Worm (Caenorhabditis elegans): ENCODE data around the gene R10E8.5.

Gene R10E8.5

DNA sequence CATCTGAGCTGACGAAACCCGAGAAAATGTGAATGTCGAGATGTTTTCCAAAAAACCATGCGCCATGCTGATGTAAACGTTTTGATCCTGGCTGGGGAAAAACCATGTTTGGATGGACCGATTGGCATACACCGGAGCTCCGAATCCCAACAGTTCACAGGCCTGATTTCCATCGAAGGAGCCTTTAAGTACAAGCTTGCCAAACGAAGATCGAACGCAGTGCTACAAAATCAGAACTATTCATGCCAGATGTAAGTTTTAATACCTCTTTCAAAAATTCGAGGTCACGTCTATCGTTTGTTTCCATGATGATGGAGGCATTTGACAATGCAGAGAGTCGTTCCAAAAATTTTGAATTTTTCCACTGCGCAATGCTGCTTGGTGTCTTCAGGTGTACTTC lies 18.8 kb upstream of the R10E8.5 start:
- TF ChIP-seq mab-5 (tag; optimal IDR thresholded peaks at IDR 0.05), result no peak
- no peak for TF ChIP-seq tbx-8 (GFP tag; optimal IDR thresholded peaks at IDR 0.05)
- no peak for TF ChIP-seq lsy-2 (tag; optimal IDR thresholded peaks at IDR 0.05)
- TF ChIP-seq ceh-39 (tag; optimal IDR thresholded peaks at IDR 0.05), result no peak
- TF ChIP-seq nhr-2 (tag; optimal IDR thresholded peaks at IDR 0.05), result no peak
- TF ChIP-seq bed-3 (GFP tag; optimal IDR thresholded peaks at IDR 0.05), result no peak
- no peak for TF ChIP-seq snpc-4 (tag; optimal IDR thresholded peaks at IDR 0.05)
- no peak for TF ChIP-seq ham-2 (GFP tag; optimal IDR thresholded peaks at IDR 0.05)
- no peak for TF ChIP-seq zip-8 (tag; optimal IDR thresholded peaks at IDR 0.05)
- no peak for TF ChIP-seq ztf-11 (tag; optimal IDR thresholded peaks at IDR 0.05)
- no peak for TF ChIP-seq drap-1 (GFP tag; optimal IDR thresholded peaks at IDR 0.05)
- no peak for TF ChIP-seq cnd-1 (tag; optimal IDR thresholded peaks at IDR 0.05)

DNA sequence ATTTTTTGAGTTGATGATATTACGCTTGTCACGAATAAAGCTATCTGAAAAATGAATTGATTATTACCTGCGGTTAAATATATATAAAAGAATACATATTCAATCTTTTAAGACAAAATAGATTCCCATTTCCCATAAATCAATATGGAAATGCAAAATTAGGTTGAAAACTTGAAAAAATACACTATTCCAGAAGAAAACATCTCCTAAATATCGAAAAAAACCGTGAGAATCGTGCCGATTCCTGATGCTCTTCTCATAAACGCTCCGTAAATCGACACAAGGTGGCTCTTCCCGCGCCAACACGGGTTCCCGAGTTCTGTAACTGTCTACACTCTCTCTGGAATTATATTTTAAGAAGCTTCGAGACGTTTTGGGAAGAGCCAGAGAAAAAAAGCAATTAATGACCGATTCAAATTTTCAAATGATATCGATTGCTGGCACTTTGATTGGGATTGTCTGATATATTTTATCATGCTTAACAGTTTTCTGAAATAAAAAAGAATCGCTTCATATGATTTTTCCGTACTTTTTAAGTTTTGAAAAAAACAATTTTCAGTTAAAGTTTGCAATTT lies 17.8 kb upstream of the R10E8.5 start, which contains the start of gene R10E8.3:
Gene R10E8.3, minus strand, starts transcription at position 51 of the 575 bp plus-strand sequence.
- TF ChIP-seq ceh-43 (GFP tag; optimal IDR thresholded peaks at IDR 0.05), result no peak
- no peak for TF ChIP-seq bed-3 (GFP tag; optimal IDR thresholded peaks at IDR 0.05)
- no peak for TF ChIP-seq nhr-237 (tag; optimal IDR thresholded peaks at IDR 0.05)
- TF ChIP-seq ceh-83 (GFP tag; optimal IDR thresholded peaks at IDR 0.05), result no peak
- no peak for TF ChIP-seq mab-5 (tag; optimal IDR thresholded peaks at IDR 0.05)
- TF ChIP-seq pha-4 (tag; optimal IDR thresholded peaks at IDR 0.05), result no peak
- TF ChIP-seq tbx-8 (GFP tag; optimal IDR thresholded peaks at IDR 0.05), result no peak
- no peak for TF ChIP-seq sptf-1 (tag; optimal IDR thresholded peaks at IDR 0.05)

DNA sequence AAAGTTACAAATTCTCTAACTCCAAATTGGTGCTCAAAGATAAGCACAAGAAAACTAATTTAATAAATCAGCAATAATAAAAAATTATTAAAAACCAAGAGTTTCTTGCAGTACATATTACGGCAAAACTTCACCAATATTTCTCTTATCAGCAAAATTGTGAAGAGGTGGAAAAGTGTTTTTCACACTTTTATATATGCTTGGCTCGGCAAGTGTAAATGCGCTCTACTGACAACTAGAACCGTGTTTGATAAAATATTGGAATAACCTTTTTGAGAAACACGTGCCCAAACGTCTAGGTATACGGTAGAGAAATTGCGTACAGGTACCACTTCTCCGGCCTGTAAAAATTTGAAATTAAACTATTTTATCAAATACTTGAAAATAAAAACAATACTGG lies 13.3 kb upstream of the R10E8.5 start, which contains the start of gene R10E8.8:
Gene R10E8.8, minus strand, starts transcription at position 343 of the 400 bp plus-strand sequence.
- TF ChIP-seq ceh-39 (tag; optimal IDR thresholded peaks at IDR 0.05) (no peak), nhr-12 (tag; optimal IDR thresholded peaks at IDR 0.05) (no peak)

DNA sequence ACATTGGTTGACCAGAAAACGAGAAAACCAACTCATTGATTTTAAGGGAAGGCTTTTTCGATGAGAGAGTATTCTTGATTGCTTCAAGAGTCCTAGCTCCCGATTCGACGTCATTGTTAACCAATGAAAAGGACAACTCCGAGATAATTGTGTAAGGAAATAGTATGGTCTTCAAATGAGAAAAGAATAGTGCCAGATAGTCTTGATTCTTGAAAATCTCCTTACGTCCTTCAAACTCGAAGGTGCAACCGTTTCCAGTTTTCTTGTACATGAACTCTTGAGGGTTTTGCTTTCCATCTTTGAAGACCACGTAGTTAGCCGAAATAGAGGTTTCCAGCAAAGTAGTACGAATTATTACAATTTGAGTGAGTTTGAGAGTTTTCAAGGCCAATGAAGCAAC lies 11.4 kb upstream of the R10E8.5 start:
- TF ChIP-seq sptf-1 (tag; optimal IDR thresholded peaks at IDR 0.05), result no peak
- no peak for TF ChIP-seq pha-4 (tag; optimal IDR thresholded peaks at IDR 0.05)
- TF ChIP-seq sem-2 (GFP tag; optimal IDR thresholded peaks at IDR 0.05), result no peak
- no peak for TF ChIP-seq lsy-2 (tag; optimal IDR thresholded peaks at IDR 0.05)
- TF ChIP-seq elt-3 (tag; optimal IDR thresholded peaks at IDR 0.05), result no peak
- no peak for TF ChIP-seq nhr-76 (tag; optimal IDR thresholded peaks at IDR 0.05)
- no peak for TF ChIP-seq unc-120 (tag; optimal IDR thresholded peaks at IDR 0.05; ENCODE audit: poor library complexity, severe bottlenecking)
- no peak for TF ChIP-seq bed-3 (GFP tag; optimal IDR thresholded peaks at IDR 0.05)
- no peak for TF ChIP-seq snpc-4 (tag; optimal IDR thresholded peaks at IDR 0.05)
- no peak for TF ChIP-seq ham-2 (GFP tag; optimal IDR thresholded peaks at IDR 0.05)
- TF ChIP-seq cnd-1 (tag; optimal IDR thresholded peaks at IDR 0.05), result no peak
- TF ChIP-seq lin-32 (GFP tag; optimal IDR thresholded peaks at IDR 0.05), result no peak
- no peak for TF ChIP-seq nhr-2 (tag; optimal IDR thresholded peaks at IDR 0.05)
- no peak for TF ChIP-seq nhr-12 (tag; optimal IDR thresholded peaks at IDR 0.05)
- no peak for TF ChIP-seq ztf-11 (tag; optimal IDR thresholded peaks at IDR 0.05)
- no peak for TF ChIP-seq unc-39 (tag; optimal IDR thresholded peaks at IDR 0.05)
- TF ChIP-seq lin-13 (tag; optimal IDR thresholded peaks at IDR 0.05), result no peak

DNA sequence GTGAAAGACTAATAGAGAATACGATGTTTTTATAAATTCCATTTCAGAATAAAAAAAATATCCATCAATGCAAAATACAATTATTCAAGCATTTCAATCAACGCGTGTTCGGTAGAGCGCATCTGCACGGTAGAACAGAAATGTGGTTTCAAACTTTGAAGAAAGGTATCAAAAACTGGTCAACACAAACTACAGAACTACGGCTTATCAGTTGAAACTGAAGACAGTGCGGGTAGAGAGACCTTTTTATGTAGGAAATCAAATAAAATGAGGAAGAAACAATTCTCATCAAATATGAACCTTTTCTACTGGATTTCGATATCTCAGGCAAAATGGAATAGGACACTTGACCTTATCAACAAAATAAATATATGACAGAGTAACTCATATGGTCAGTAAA lies 10.2 kb upstream of the R10E8.5 start:
- no peak for TF ChIP-seq ceh-83 (GFP tag; optimal IDR thresholded peaks at IDR 0.05)
- no peak for TF ChIP-seq nhr-237 (tag; optimal IDR thresholded peaks at IDR 0.05)
- TF ChIP-seq nhr-76 (tag; optimal IDR thresholded peaks at IDR 0.05), result no peak
- no peak for TF ChIP-seq blmp-1 (tag; optimal IDR thresholded peaks at IDR 0.05)
- TF ChIP-seq ham-2 (GFP tag; optimal IDR thresholded peaks at IDR 0.05), result no peak
- TF ChIP-seq sem-2 (GFP tag; optimal IDR thresholded peaks at IDR 0.05), result no peak
- TF ChIP-seq M03D4.4 (tag; optimal IDR thresholded peaks at IDR 0.05), result no peak
- no peak for TF ChIP-seq lin-32 (GFP tag; optimal IDR thresholded peaks at IDR 0.05)
- TF ChIP-seq pha-4 (tag; optimal IDR thresholded peaks at IDR 0.05), result no peak
- no peak for TF ChIP-seq mab-5 (tag; optimal IDR thresholded peaks at IDR 0.05)
- no peak for TF ChIP-seq ceh-43 (GFP tag; optimal IDR thresholded peaks at IDR 0.05)
- no peak for TF ChIP-seq snpc-4 (tag; optimal IDR thresholded peaks at IDR 0.05)
- no peak for TF ChIP-seq tbx-8 (GFP tag; optimal IDR thresholded peaks at IDR 0.05)
- TF ChIP-seq mls-2 (tag; optimal IDR thresholded peaks at IDR 0.05), result no peak
- TF ChIP-seq hlh-1 (tag; optimal IDR thresholded peaks at IDR 0.05), result no peak
- TF ChIP-seq zip-8 (tag; optimal IDR thresholded peaks at IDR 0.05), result no peak
- TF ChIP-seq unc-39 (tag; optimal IDR thresholded peaks at IDR 0.05), result no peak
- no peak for TF ChIP-seq drap-1 (GFP tag; optimal IDR thresholded peaks at IDR 0.05)
- TF ChIP-seq bed-3 (GFP tag; optimal IDR thresholded peaks at IDR 0.05), result no peak
